In genomic region chrX:2903715-2904419, ce11 we compare ENCODE assay signal across 6 worm cellular contexts.
A peak's percentile ranks its signal among the peaks of the same experiment; 100 is the strongest.
TF ChIP-seq lines count a peak whose summit lies in the region.

No protein-coding gene starts in this region.

TF ChIP-seq in whole organism, L1 larva, 84 proteins besides CTCF, POLR2A, EP300 and RAD21 (continues in another document):
- TF ChIP-seq lin-15B (tag; optimal IDR thresholded peaks at IDR 0.05; lab: Kevin White, UChicago) (no peak), alr-1 (tag; optimal IDR thresholded peaks at IDR 0.05; lab: Kevin White, UChicago; ENCODE audit: borderline replicate concordance) (no peak), efl-1 (optimal IDR thresholded peaks at IDR 0.05; lab: Kevin White, UChicago) (no peak), efl-1 (GFP tag; optimal IDR thresholded peaks at IDR 0.05 in 1 of 2; lab: Kevin White, UChicago) (peak in 1 of 2 experiments; percentile 23), skn-1 (tag; optimal IDR thresholded peaks at IDR 0.05; lab: Kevin White, UChicago) (no peak), unc-30 (tag; optimal IDR thresholded peaks at IDR 0.05; lab: Kevin White, UChicago) (no peak), pag-3 (tag; optimal IDR thresholded peaks at IDR 0.05; lab: Kevin White, UChicago; ENCODE audit: borderline replicate concordance, insufficient read depth) (no peak), pqm-1 (tag; optimal IDR thresholded peaks at IDR 0.05; lab: Kevin White, UChicago) (no peak), nhr-76 (tag; optimal IDR thresholded peaks at IDR 0.05; lab: Kevin White, UChicago) (no peak), nhr-90 (tag; optimal IDR thresholded peaks at IDR 0.05; lab: Kevin White, UChicago; ENCODE audit: poor library complexity) (no peak), rnt-1 (tag; optimal IDR thresholded peaks at IDR 0.05; lab: Kevin White, UChicago) (no peak), lsy-2 (tag; optimal IDR thresholded peaks at IDR 0.05; lab: Kevin White, UChicago) (no peak), ceh-63 (GFP tag; optimal IDR thresholded peaks at IDR 0.05; lab: Kevin White, UChicago) (no peak), nhr-71 (tag; optimal IDR thresholded peaks at IDR 0.05; lab: Kevin White, UChicago) (no peak), nhr-47 (tag; optimal IDR thresholded peaks at IDR 0.05; lab: Kevin White, UChicago) (no peak)

TF ChIP-seq in whole organism, L2 larva, 48 proteins besides CTCF, POLR2A, EP300 and RAD21:
- no peak for TF ChIP-seq blmp-1 (tag; optimal IDR thresholded peaks at IDR 0.05; lab: Kevin White, UChicago; ENCODE audit: insufficient read depth)
- no peak for TF ChIP-seq R02D3.7 (tag; optimal IDR thresholded peaks at IDR 0.05; lab: Kevin White, UChicago)
- no peak for TF ChIP-seq nhr-10 (tag; optimal IDR thresholded peaks at IDR 0.05; lab: Kevin White, UChicago)
- TF ChIP-seq ceh-16 (tag; optimal IDR thresholded peaks at IDR 0.05; lab: Kevin White, UChicago): peak; percentile 16
- TF ChIP-seq nhr-6 (tag; optimal IDR thresholded peaks at IDR 0.05; lab: Kevin White, UChicago): no peak
- peak; percentile 5 for TF ChIP-seq nhr-21 (tag; optimal IDR thresholded peaks at IDR 0.05; lab: Kevin White, UChicago)
- peak; percentile 34 for TF ChIP-seq unc-55 (GFP tag; optimal IDR thresholded peaks at IDR 0.05; lab: Kevin White, UChicago)
- peak; percentile 18 for TF ChIP-seq nhr-25 (tag; optimal IDR thresholded peaks at IDR 0.05; lab: Kevin White, UChicago)
- peak; percentile 19 for TF ChIP-seq fos-1 (tag; optimal IDR thresholded peaks at IDR 0.05; lab: Kevin White, UChicago)
- TF ChIP-seq skn-1 (tag; optimal IDR thresholded peaks at IDR 0.05; lab: Kevin White, UChicago): no peak

TF ChIP-seq in whole organism, L3 larva, 47 proteins besides CTCF, POLR2A, EP300 and RAD21 (continues in another document):
- TF ChIP-seq nfya-1 (tag; optimal IDR thresholded peaks at IDR 0.05; lab: Kevin White, UChicago; ENCODE audit: insufficient read depth): no peak
- no peak for TF ChIP-seq ceh-82 (tag; optimal IDR thresholded peaks at IDR 0.05; lab: Kevin White, UChicago)
- peak; percentile 10 for TF ChIP-seq nhr-23 (tag; optimal IDR thresholded peaks at IDR 0.05; lab: Kevin White, UChicago)
- TF ChIP-seq mdl-1 (tag; optimal IDR thresholded peaks at IDR 0.05; lab: Kevin White, UChicago): no peak
- no peak for TF ChIP-seq elt-3 (tag; optimal IDR thresholded peaks at IDR 0.05; lab: Kevin White, UChicago)
- TF ChIP-seq nhr-237 (tag; optimal IDR thresholded peaks at IDR 0.05; lab: Kevin White, UChicago): no peak
- TF ChIP-seq nhr-25 (tag; optimal IDR thresholded peaks at IDR 0.05; lab: Kevin White, UChicago): peak; percentile 72
- no peak for TF ChIP-seq nhr-11 (tag; optimal IDR thresholded peaks at IDR 0.05; lab: Kevin White, UChicago)
- TF ChIP-seq ceh-28 (tag; optimal IDR thresholded peaks at IDR 0.05; lab: Kevin White, UChicago): no peak
- TF ChIP-seq skn-1 (tag; optimal IDR thresholded peaks at IDR 0.05; lab: Kevin White, UChicago): no peak
- TF ChIP-seq fos-1 (tag; optimal IDR thresholded peaks at IDR 0.05; lab: Kevin White, UChicago): no peak
- no peak for TF ChIP-seq lin-15B (tag; optimal IDR thresholded peaks at IDR 0.05; lab: Kevin White, UChicago)
- no peak for TF ChIP-seq nhr-28 (tag; optimal IDR thresholded peaks at IDR 0.05; lab: Kevin White, UChicago)
- no peak for TF ChIP-seq ceh-16 (tag; optimal IDR thresholded peaks at IDR 0.05; lab: Kevin White, UChicago)
- TF ChIP-seq jun-1 (tag; optimal IDR thresholded peaks at IDR 0.05; lab: Kevin White, UChicago): no peak
- TF ChIP-seq daf-12 (tag; optimal IDR thresholded peaks at IDR 0.05; lab: Kevin White, UChicago): no peak
- no peak for TF ChIP-seq unc-39 (tag; optimal IDR thresholded peaks at IDR 0.05; lab: Kevin White, UChicago)
- no peak for TF ChIP-seq nhr-12 (tag; optimal IDR thresholded peaks at IDR 0.05; lab: Kevin White, UChicago)
- no peak for TF ChIP-seq R02D3.7 (tag; optimal IDR thresholded peaks at IDR 0.05; lab: Kevin White, UChicago)

TF ChIP-seq in whole organism, L4 larva, 104 proteins besides CTCF, POLR2A, EP300 and RAD21:
- peak; percentile 43 for TF ChIP-seq hlh-11 (tag; optimal IDR thresholded peaks at IDR 0.05; lab: Kevin White, UChicago)
- no peak for TF ChIP-seq lin-15B (tag; optimal IDR thresholded peaks at IDR 0.05; lab: Kevin White, UChicago)
- TF ChIP-seq pqm-1 (tag; optimal IDR thresholded peaks at IDR 0.05; lab: Kevin White, UChicago): peak; percentile 48
- no peak for TF ChIP-seq ceh-62 (tag; optimal IDR thresholded peaks at IDR 0.05; lab: Kevin White, UChicago)
- no peak for TF ChIP-seq F26F4.8 (GFP tag; conservative IDR thresholded peaks at IDR 0.05; lab: Robert Waterston, UW)
- peak; percentile 33; the same call in 1 of the 2 replicates for TF ChIP-seq php-3 (GFP tag; IDR thresholded peaks at IDR 0.05; lab: Robert Waterston, UW)
- TF ChIP-seq daf-16 (GFP tag; optimal IDR thresholded peaks at IDR 0.05; lab: Kevin White, UChicago): no peak
- peak; percentile 81 for TF ChIP-seq daf-16 (tag; optimal IDR thresholded peaks at IDR 0.05; lab: Kevin White, UChicago)
- peak; percentile 59 for TF ChIP-seq nhr-28 (tag; optimal IDR thresholded peaks at IDR 0.05; lab: Kevin White, UChicago)
- TF ChIP-seq mxl-3 (GFP tag; optimal IDR thresholded peaks at IDR 0.05; lab: Kevin White, UChicago): peak; percentile 48

TF ChIP-seq in whole organism, mixed stage, embryonic, 35 proteins besides CTCF, POLR2A, EP300 and RAD21:
- TF ChIP-seq flh-1 (GFP tag; optimal IDR thresholded peaks at IDR 0.05; lab: Kevin White, UChicago): no peak
- TF ChIP-seq unc-62 (GFP tag; optimal IDR thresholded peaks at IDR 0.05; lab: Kevin White, UChicago): peak; percentile 68

TF ChIP-seq in whole organism, young adult, 124 proteins besides CTCF, POLR2A, EP300 and RAD21:
- peak; percentile 56 for TF ChIP-seq nhr-80 (tag; optimal IDR thresholded peaks at IDR 0.05; lab: Kevin White, UChicago)
- TF ChIP-seq cebp-1 (GFP tag; IDR thresholded peaks at IDR 0.05; lab: Robert Waterston, UW): no peak
- peak; percentile 1 for TF ChIP-seq cebp-1 (tag; optimal IDR thresholded peaks at IDR 0.05; lab: Kevin White, UChicago)
- TF ChIP-seq hlh-26 (GFP tag; conservative IDR thresholded peaks at IDR 0.05; lab: Robert Waterston, UW): no peak
